Worm (Caenorhabditis elegans) whole organism, L3 larva: ENCODE results near the gene srt-38.

Source experiments
- ZK546.5 ChIP-seq: sonication (generic microtip); optimal IDR thresholded peaks from 2 replicates; lab custom pipeline; 2017; ENCODE audit warnings: missing biosample characterization, missing genetic modification characterization
- elt-1 ChIP-seq: fragments of 150-350 bp; optimal IDR thresholded peaks from 2 replicates; lab custom pipeline; 2014; ENCODE audit warnings: missing biosample characterization, missing genetic modification characterization

ce11 chrV:4299741-4300140, 28.6 kb upstream of the srt-38 start, which contains the start of gene ZC132.3:
- TF ChIP-seq ZK546.5 (tag; lab: Kevin White, UChicago) (no peak), elt-1 (no peak)
